Fruit fly (Drosophila melanogaster): ENCODE measurements around the gene CG34456.

The CG34456 gene

dm6 chr3L:9399013-9399750 is 37.3 kb downstream of the CG34456 start, which contains the start of gene CG4080 (continued):
- TF ChIP-seq jigr1 (GFP tag; IDR thresholded peaks at IDR 0.05) = no peak; the same call in 2 of the 3 replicates
- peak; percentile 43 for TF ChIP-seq PHDP (tag; optimal IDR thresholded peaks at IDR 0.05)
- TF ChIP-seq CG1647 (GFP tag; optimal IDR thresholded peaks at IDR 0.05) = no peak
- TF ChIP-seq CG12299 (tag; optimal IDR thresholded peaks at IDR 0.05) = peak; percentile 10
- peak; percentile 46 for TF ChIP-seq scrt (GFP tag; optimal IDR thresholded peaks at IDR 0.05)
- no peak for TF ChIP-seq Spps (tag; optimal IDR thresholded peaks at IDR 0.05)
- no peak for TF ChIP-seq Kr (GFP tag; optimal IDR thresholded peaks at IDR 0.05)
- no peak for TF ChIP-seq CG11560 (tag; IDR thresholded peaks at IDR 0.05)
- peak; percentile 32 for TF ChIP-seq chn (GFP tag; optimal IDR thresholded peaks at IDR 0.05)
- TF ChIP-seq wek (GFP tag; optimal IDR thresholded peaks at IDR 0.05) = peak; percentile 10
- no peak for TF ChIP-seq oc (tag; optimal IDR thresholded peaks at IDR 0.05)
- no peak; the same call in none of the 2 replicates for TF ChIP-seq Bgb (GFP tag; IDR thresholded peaks at IDR 0.05; ENCODE audit: partially characterized antibody)
- TF ChIP-seq zf30C (GFP tag; optimal IDR thresholded peaks at IDR 0.05) = no peak
- no peak for TF ChIP-seq CG17612 (GFP tag; IDR thresholded peaks at IDR 0.05)
- no peak for TF ChIP-seq CG12942 (GFP tag; optimal IDR thresholded peaks at IDR 0.05)
- peak; percentile 61 for TF ChIP-seq trem (tag; optimal IDR thresholded peaks at IDR 0.05)
- TF ChIP-seq CG16863 (GFP tag; optimal IDR thresholded peaks at IDR 0.05) = no peak
- no peak for TF ChIP-seq slp2 (GFP tag; optimal IDR thresholded peaks at IDR 0.05)
- 0 out of 2 replicates have a peak, but pooled peaks have one; percentile 7 for TF ChIP-seq CG32532 (GFP tag; IDR thresholded peaks at IDR 0.05)
- peak; percentile 29 for TF ChIP-seq twi (tag; optimal IDR thresholded peaks at IDR 0.05)
- TF ChIP-seq CG6689 (GFP tag; IDR thresholded peaks at IDR 0.05) = 0 out of 2 replicates have a peak, but pooled peaks have one; percentile 18
- peak; percentile 62 for TF ChIP-seq Dref (GFP tag; IDR thresholded peaks at IDR 0.05)
- peak in 1 of 2 experiments; percentile 22 for TF ChIP-seq Pdp1 (GFP tag; optimal IDR thresholded peaks at IDR 0.05)
- peak; percentile 63 for TF ChIP-seq Myb (GFP tag; optimal IDR thresholded peaks at IDR 0.05)
- no peak for TF ChIP-seq br (optimal IDR thresholded peaks at IDR 0.05)
- peak; percentile 24; the same call in 1 of the 3 replicates for TF ChIP-seq hb (GFP tag; IDR thresholded peaks at IDR 0.05; ENCODE audit: partially characterized antibody)
- peak; percentile 89 for TF ChIP-seq CG2116 (GFP tag; optimal IDR thresholded peaks at IDR 0.05)
- no peak for TF ChIP-seq CG4820 (GFP tag; optimal IDR thresholded peaks at IDR 0.05)
- TF ChIP-seq CG4854 (GFP tag; optimal IDR thresholded peaks at IDR 0.05) = peak; percentile 11
- peak; percentile 84 for TF ChIP-seq Doc3 (GFP tag; IDR thresholded peaks at IDR 0.05; ENCODE audit: partially characterized antibody)
- no peak for TF ChIP-seq D (optimal IDR thresholded peaks at IDR 0.05)
- no peak for TF ChIP-seq D (GFP tag; optimal IDR thresholded peaks at IDR 0.05)
- no peak for TF ChIP-seq CHES-1-like (GFP tag; optimal IDR thresholded peaks at IDR 0.05)
- peak; percentile 42 for TF ChIP-seq Hmr (GFP tag; optimal IDR thresholded peaks at IDR 0.05)
- no peak for TF ChIP-seq Lpt (GFP tag; optimal IDR thresholded peaks at IDR 0.05)
- TF ChIP-seq tup (GFP tag; optimal IDR thresholded peaks at IDR 0.05) = no peak
- peak; percentile 65; the same call in 1 of the 3 replicates for TF ChIP-seq CG6791 (GFP tag; IDR thresholded peaks at IDR 0.05; ENCODE audit: partially characterized antibody)
- TF ChIP-seq Opbp (GFP tag; IDR thresholded peaks at IDR 0.05; ENCODE audit: partially characterized antibody) = peak; percentile 65; the same call in 1 of the 3 replicates
- TF ChIP-seq ATbp (GFP tag; optimal IDR thresholded peaks at IDR 0.05) = no peak
- peak; percentile 13 for TF ChIP-seq CG18011 (GFP tag; optimal IDR thresholded peaks at IDR 0.05)
- no peak for TF ChIP-seq Dad (GFP tag; optimal IDR thresholded peaks at IDR 0.05)
- peak; percentile 33 for TF ChIP-seq caup (GFP tag; optimal IDR thresholded peaks at IDR 0.05; ENCODE audit: severe bottlenecking)
- peak; percentile 22 for TF ChIP-seq sug (tag; optimal IDR thresholded peaks at IDR 0.05)
- peak; percentile 72 for TF ChIP-seq vvl (GFP tag; IDR thresholded peaks at IDR 0.05)
- TF ChIP-seq sc (optimal IDR thresholded peaks at IDR 0.05) = no peak
- TF ChIP-seq sc (GFP tag; optimal IDR thresholded peaks at IDR 0.05) = no peak
- no peak for TF ChIP-seq tio (GFP tag; optimal IDR thresholded peaks at IDR 0.05)
- TF ChIP-seq gce (GFP tag; IDR thresholded peaks at IDR 0.05) = 0 out of 3 replicates have a peak, but pooled peaks have one; percentile 5
- no peak for TF ChIP-seq CG4404 (GFP tag; IDR thresholded peaks at IDR 0.05)

Measured in whole organism, embryonic.